Fruit fly (Drosophila melanogaster) whole organism, embryonic: Measurements from ENCODE around the gene Der-2.
A peak's percentile ranks its signal among the peaks of the same experiment; 100 is the strongest.

Experiments used
- ATbp ChIP-seq: fragments of 200-800 bp; sonication (Bioruptor generic); optimal IDR thresholded peaks from 2 replicates; lab custom pipeline; 2017; ENCODE audit warnings: missing biosample characterization, mild to moderate bottlenecking, missing genetic modification characterization, missing genetic modification reagents
- Adf1 ChIP-seq: fragments of 200-800 bp; sonication (Bioruptor generic); IDR thresholded peaks from 2 replicates; pipeline ENCODE4 v1.3.6; 2022; ENCODE audit warnings: missing biosample characterization, missing genetic modification characterization
- B-H1 ChIP-seq: fragments of 200-800 bp; sonication (Bioruptor generic); IDR thresholded peaks from 3 replicates; pipeline ENCODE4 v1.3.6; 2022; ENCODE audit warnings: missing biosample characterization, missing genetic modification characterization
- C15 ChIP-seq: fragments of 200-800 bp; sonication (Bioruptor generic); IDR thresholded peaks from 3 replicates; pipeline ENCODE4 v1.3.6; 2022; ENCODE audit warnings: missing biosample characterization, missing genetic modification characterization
- CG11560 ChIP-seq: fragments of 200-800 bp; sonication (Bioruptor generic); IDR thresholded peaks from 3 replicates; pipeline ENCODE4 v1.3.6; 2022; ENCODE audit warnings: missing biosample characterization, missing genetic modification characterization
- CG12299 ChIP-seq: fragments of 200-800 bp; sonication (Bioruptor generic); optimal IDR thresholded peaks from 2 replicates; lab custom pipeline; 2018; ENCODE audit warnings: missing biosample characterization, mild to moderate bottlenecking, missing genetic modification characterization
- CG13123 ChIP-seq: fragments of 200-800 bp; sonication (Bioruptor generic); optimal IDR thresholded peaks from 2 replicates; lab custom pipeline; 2016; ENCODE audit warnings: missing biosample characterization, missing genetic modification characterization
- CG14965 ChIP-seq: fragments of 200-800 bp; sonication (Bioruptor generic); optimal IDR thresholded peaks from 2 replicates; lab custom pipeline; 2016; ENCODE audit warnings: missing biosample characterization, missing genetic modification characterization, borderline replicate concordance
- CG15011 ChIP-seq: fragments of 200-800 bp; sonication (Bioruptor generic); optimal IDR thresholded peaks from 3 replicates; lab custom pipeline; 2018; ENCODE audit warnings: missing biosample characterization, mild to moderate bottlenecking, missing genetic modification characterization
- CG2875 ChIP-seq: fragments of 200-800 bp; sonication (Bioruptor generic); optimal IDR thresholded peaks from 2 replicates; lab custom pipeline; 2017; ENCODE audit warnings: missing biosample characterization, mild to moderate bottlenecking, missing genetic modification characterization, missing genetic modification reagents
- CG30020 ChIP-seq: fragments of 200-800 bp; optimal IDR thresholded peaks from 2 replicates; lab custom pipeline; 2019; ENCODE audit warnings: missing biosample characterization, mild to moderate bottlenecking, missing genetic modification characterization, moderate library complexity
- CG3281 ChIP-seq: fragments of 200-800 bp; sonication (Bioruptor generic); optimal IDR thresholded peaks from 3 replicates; lab custom pipeline; 2017; ENCODE audit warnings: missing biosample characterization, mild to moderate bottlenecking, missing genetic modification characterization
- CG4730 ChIP-seq: fragments of 200-800 bp; sonication (Bioruptor generic); IDR thresholded peaks from 2 replicates; pipeline ENCODE4 v1.3.6; 2022; ENCODE audit warnings: missing biosample characterization, missing genetic modification characterization
- CG6254 ChIP-seq: fragments of 200-800 bp; sonication (Bioruptor generic); optimal IDR thresholded peaks from 3 replicates; lab custom pipeline; 2017; ENCODE audit warnings: mild to moderate bottlenecking, missing biosample characterization, missing genetic modification reagents, missing genetic modification characterization
- CG7556 ChIP-seq: fragments of 200-800 bp; sonication (Bioruptor generic); optimal IDR thresholded peaks from 2 replicates; lab custom pipeline; 2017; ENCODE audit warnings: missing biosample characterization, mild to moderate bottlenecking, missing genetic modification characterization
- CG7963 ChIP-seq: fragments of 200-800 bp; sonication (Bioruptor generic); IDR thresholded peaks from 3 replicates; pipeline ENCODE4 v1.3.6; 2022; ENCODE audit warnings: missing biosample characterization, missing genetic modification characterization; ENCODE audit not compliant: partially characterized antibody
- CG8089 ChIP-seq: fragments of 200-800 bp; sonication (Bioruptor generic); optimal IDR thresholded peaks from 3 replicates; lab custom pipeline; 2016; ENCODE audit warnings: missing biosample characterization, missing genetic modification characterization
- CG9609 ChIP-seq: fragments of 200-800 bp; sonication (Bioruptor generic); optimal IDR thresholded peaks from 3 replicates; lab custom pipeline; 2016; ENCODE audit warnings: missing biosample characterization, missing genetic modification characterization
- HHEX ChIP-seq: fragments of 200-800 bp; sonication (Bioruptor generic); optimal IDR thresholded peaks from 3 replicates; lab custom pipeline; 2017; ENCODE audit warnings: missing biosample characterization, mild to moderate bottlenecking, missing genetic modification characterization, missing genetic modification reagents
- Hsf ChIP-seq: fragments of 200-800 bp; sonication (Bioruptor generic); optimal IDR thresholded peaks from 3 replicates; lab custom pipeline; 2016; ENCODE audit warnings: missing biosample characterization, missing genetic modification characterization
- Lhr ChIP-seq: fragments of 200-800 bp; sonication (Bioruptor generic); optimal IDR thresholded peaks from 3 replicates; lab custom pipeline; 2017; ENCODE audit warnings: mild to moderate bottlenecking, missing biosample characterization, missing genetic modification reagents, missing genetic modification characterization
- MESR4 ChIP-seq: fragments of 200-800 bp; sonication (Bioruptor generic); optimal IDR thresholded peaks from 2 replicates; lab custom pipeline; 2018; ENCODE audit warnings: missing biosample characterization, mild to moderate bottlenecking, missing genetic modification characterization, moderate library complexity
- Neu2 ChIP-seq: fragments of 200-800 bp; sonication (Bioruptor generic); optimal IDR thresholded peaks from 3 replicates; lab custom pipeline; 2016; ENCODE audit warnings: missing biosample characterization, missing genetic modification characterization, borderline replicate concordance
- Nf-YC ChIP-seq: fragments of 200-800 bp; optimal IDR thresholded peaks from 3 replicates; lab custom pipeline; 2019; ENCODE audit warnings: missing biosample characterization, mild to moderate bottlenecking, missing genetic modification characterization, moderate library complexity
- NfI ChIP-seq: fragments of 200-800 bp; sonication (Bioruptor generic); optimal IDR thresholded peaks from 3 replicates; lab custom pipeline; 2018; ENCODE audit warnings: missing biosample characterization, mild to moderate bottlenecking, missing genetic modification characterization, moderate library complexity
- Sin3A ChIP-seq: fragments of >200 bp; optimal IDR thresholded peaks from 2 replicates; lab custom pipeline; 2018
- Ssrp ChIP-seq: fragments of 200-800 bp; sonication (Bioruptor generic); optimal IDR thresholded peaks from 2 replicates; lab custom pipeline; 2018; ENCODE audit warnings: missing biosample characterization, mild to moderate bottlenecking, missing genetic modification characterization, moderate library complexity
- Xbp1 ChIP-seq: fragments of 200-800 bp; sonication (Bioruptor generic); optimal IDR thresholded peaks from 3 replicates; lab custom pipeline; 2016; ENCODE audit warnings: missing biosample characterization, mild to moderate bottlenecking, missing genetic modification characterization
- bcd ChIP-seq: fragments of 200-800 bp; sonication (Bioruptor generic); optimal IDR thresholded peaks from 2 replicates; lab custom pipeline; 2017; ENCODE audit warnings: missing biosample characterization, mild to moderate bottlenecking, missing genetic modification characterization
- crp ChIP-seq, 2 experiments: fragments of 200-800 bp; sonication (Bioruptor generic); optimal IDR thresholded peaks; 2 replicates in 1 of 2; 3 replicates in 1 of 2; lab custom pipeline; 2017; ENCODE audit warnings: missing biosample characterization in 2 of 2, missing genetic modification characterization in 2 of 2, mild to moderate bottlenecking in 1 of 2, moderate library complexity in 1 of 2
- en ChIP-seq: fragments of 200-800 bp; sonication (Bioruptor generic); optimal IDR thresholded peaks from 2 replicates; lab custom pipeline; 2016; ENCODE audit warnings: missing biosample characterization, missing genetic modification characterization
- h ChIP-seq: fragments of >200 bp; optimal IDR thresholded peaks from 2 replicates; lab custom pipeline; 2017
- klu ChIP-seq: fragments of 200-800 bp; sonication (Bioruptor generic); IDR thresholded peaks from 2 replicates; pipeline ENCODE4 v1.3.6; 2022; ENCODE audit warnings: missing biosample characterization, missing genetic modification characterization
- nerfin-2 ChIP-seq: fragments of 200-800 bp; sonication (Bioruptor generic); IDR thresholded peaks from 2 replicates; pipeline ENCODE4 v1.3.6; 2022; ENCODE audit warnings: missing biosample characterization, missing genetic modification characterization; ENCODE audit not compliant: partially characterized antibody
- phol ChIP-seq: fragments of 200-800 bp; sonication (Bioruptor generic); optimal IDR thresholded peaks from 3 replicates; lab custom pipeline; 2018; ENCODE audit warnings: missing biosample characterization, mild to moderate bottlenecking, missing genetic modification characterization, moderate library complexity
- slou ChIP-seq: fragments of 200-800 bp; sonication (Bioruptor generic); optimal IDR thresholded peaks from 3 replicates; lab custom pipeline; 2016; ENCODE audit warnings: missing biosample characterization, missing genetic modification characterization
- slp2 ChIP-seq: fragments of 200-800 bp; sonication (Bioruptor generic); optimal IDR thresholded peaks from 2 replicates; lab custom pipeline; 2016; ENCODE audit warnings: missing biosample characterization, missing genetic modification characterization
- sna ChIP-seq: fragments of 200-800 bp; sonication (Bioruptor generic); IDR thresholded peaks from 2 replicates; pipeline ENCODE4 v1.3.6; 2022; ENCODE audit warnings: missing biosample characterization, missing genetic modification characterization; ENCODE audit not compliant: partially characterized antibody
- tap ChIP-seq: fragments of 200-800 bp; optimal IDR thresholded peaks from 3 replicates; lab custom pipeline; 2019; ENCODE audit warnings: missing biosample characterization, mild to moderate bottlenecking, missing genetic modification characterization, moderate library complexity
- tna ChIP-seq: fragments of 200-800 bp; sonication (Bioruptor generic); IDR thresholded peaks from 2 replicates; pipeline ENCODE4 v1.3.6; 2022; ENCODE audit warnings: missing biosample characterization, missing genetic modification characterization; ENCODE audit not compliant: partially characterized antibody
- wek ChIP-seq: fragments of 200-800 bp; sonication (Bioruptor generic); optimal IDR thresholded peaks from 3 replicates; lab custom pipeline; 2018; ENCODE audit warnings: missing biosample characterization, mild to moderate bottlenecking, missing genetic modification characterization, moderate library complexity

Der-2 gene

DNA sequence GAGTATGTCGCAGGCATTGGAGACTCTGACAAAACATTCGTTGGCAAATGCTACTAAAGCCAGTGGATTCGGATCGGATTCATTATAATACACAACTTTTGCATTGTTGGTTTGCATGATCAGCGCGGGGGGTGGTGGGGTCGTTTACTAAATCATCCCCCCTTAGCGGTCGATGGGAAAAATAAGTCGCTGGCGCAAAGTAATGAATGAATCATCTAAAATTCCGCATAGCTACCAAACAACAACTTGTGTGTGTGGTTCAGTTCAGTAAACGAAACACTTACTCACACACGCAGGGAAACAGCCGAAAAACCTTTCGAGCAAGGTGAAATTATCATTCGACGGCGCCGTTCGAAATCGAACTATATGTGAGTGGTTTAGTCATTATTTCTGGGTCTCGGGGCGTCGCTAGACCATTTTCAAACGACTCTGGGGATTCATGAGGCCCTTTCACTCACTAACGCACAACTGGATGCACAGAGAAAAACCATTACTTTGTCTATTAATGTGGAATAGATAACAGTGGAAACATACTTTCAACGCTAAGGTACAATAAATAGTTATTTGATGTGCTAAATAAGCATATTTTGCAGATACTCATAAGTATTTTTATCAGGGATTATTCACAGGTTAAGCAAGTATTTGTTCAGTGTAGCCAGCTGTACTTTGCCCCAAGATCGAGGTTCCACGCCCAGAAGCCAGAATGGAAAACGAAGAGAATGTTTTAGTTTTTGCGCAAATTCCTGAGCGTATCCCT lies 35.5 kb downstream of the Der-2 start (continued):
- peak; percentile 63 for TF ChIP-seq en (GFP tag; lab: Kevin White, UChicago)
- TF ChIP-seq HHEX: peak; percentile 10
- peak; percentile 75 for TF ChIP-seq Xbp1 (GFP tag; lab: Kevin White, UChicago)
- peak; percentile 79 for TF ChIP-seq ATbp (GFP tag; lab: Kevin White, UChicago)
- peak; percentile 37 for TF ChIP-seq slp2 (GFP tag; lab: Kevin White, UChicago)
- TF ChIP-seq CG7556: peak; percentile 65
- TF ChIP-seq Neu2 (GFP tag; lab: Kevin White, UChicago): no peak
- peak; percentile 72 for TF ChIP-seq NfI (GFP tag; lab: Kevin White, UChicago)
- no peak for TF ChIP-seq nerfin-2 (GFP tag; lab: Robert Waterston, UW)
- peak; percentile 52; the same call in 1 of the 3 replicates for TF ChIP-seq C15
- TF ChIP-seq Lhr: no peak
- TF ChIP-seq CG3281 (GFP tag; lab: Kevin White, UChicago): peak; percentile 60
- TF ChIP-seq Adf1: no peak
- no peak for TF ChIP-seq klu (GFP tag; lab: Robert Waterston, UW)
- peak; percentile 33 for TF ChIP-seq CG30020 (tag; lab: Kevin White, UChicago)
- TF ChIP-seq Sin3A: no peak
- peak; percentile 30 for TF ChIP-seq CG8089 (GFP tag; lab: Kevin White, UChicago)
- peak; percentile 75 for TF ChIP-seq Ssrp (tag; lab: Kevin White, UChicago)
- peak; percentile 79 for TF ChIP-seq tap
- no peak for TF ChIP-seq CG7963 (GFP tag; lab: Robert Waterston, UW)
- no peak; the same call in 2 of the 3 replicates for TF ChIP-seq CG11560 (tag; lab: Robert Waterston, UW)
- peak; percentile 82 for TF ChIP-seq CG9609
- TF ChIP-seq MESR4 (GFP tag; lab: Kevin White, UChicago): no peak
- no peak for TF ChIP-seq tna (GFP tag; lab: Robert Waterston, UW)
- peak; percentile 3 for TF ChIP-seq slou (GFP tag; lab: Kevin White, UChicago)
- peak; percentile 54 for TF ChIP-seq CG12299
- TF ChIP-seq CG15011 (GFP tag; lab: Kevin White, UChicago): no peak
- peak; percentile 5 for TF ChIP-seq CG13123 (GFP tag; lab: Kevin White, UChicago)
- peak; percentile 75 for TF ChIP-seq wek (GFP tag; lab: Kevin White, UChicago)
- no peak for TF ChIP-seq sna (GFP tag; lab: Robert Waterston, UW)
- TF ChIP-seq CG6254 (GFP tag; lab: Kevin White, UChicago): peak; percentile 79
- peak; percentile 70 for TF ChIP-seq CG4730
- TF ChIP-seq B-H1 (GFP tag; lab: Robert Waterston, UW): peak; percentile 77
- TF ChIP-seq crp (GFP tag; optimal IDR thresholded peaks at IDR 0.05; lab: Kevin White, UChicago): peak in 1 of 2 experiments; percentile 11
- TF ChIP-seq h: no peak
- TF ChIP-seq CG2875 (GFP tag; lab: Kevin White, UChicago): peak; percentile 18
- no peak for TF ChIP-seq CG14965 (GFP tag; lab: Kevin White, UChicago)
- TF ChIP-seq phol (tag; lab: Kevin White, UChicago): peak; percentile 62
- no peak for TF ChIP-seq Nf-YC (tag; lab: Kevin White, UChicago)
- peak; percentile 49 for TF ChIP-seq Hsf (GFP tag; lab: Kevin White, UChicago)
- peak; percentile 66 for TF ChIP-seq bcd (GFP tag; lab: Kevin White, UChicago)
- TF ChIP-seq, all 482 proteins: peak for 319
